Worm (Caenorhabditis elegans): Measurements from ENCODE around the gene H37A05.2.

DNA sequence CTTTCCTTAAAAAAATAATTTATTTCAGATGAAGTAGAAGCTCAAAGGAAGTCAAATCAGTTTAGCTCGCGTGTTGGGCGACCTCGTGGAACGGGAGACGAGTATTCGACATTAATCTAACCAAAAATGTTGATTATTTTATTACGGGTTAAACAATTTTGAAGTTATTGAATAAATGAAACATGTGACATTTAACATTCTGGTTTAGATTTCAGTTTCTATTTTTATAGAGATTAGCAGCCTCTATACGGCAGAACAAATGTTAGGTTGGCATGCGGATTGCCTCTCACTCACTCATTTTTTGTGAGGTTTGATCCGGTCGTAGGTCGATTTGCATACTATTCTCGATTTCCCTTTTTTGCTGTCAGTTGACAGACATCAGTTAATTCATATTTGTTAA is 49.6 kb downstream of the H37A05.2 start, which contains the start of gene F53F4.1:
- no peak for TF ChIP-seq ceh-82 (tag; optimal IDR thresholded peaks at IDR 0.05)
- no peak for TF ChIP-seq lin-13 (GFP tag; optimal IDR thresholded peaks at IDR 0.05)
- TF ChIP-seq ama-1 (optimal IDR thresholded peaks at IDR 0.05), result no peak
- no peak for TF ChIP-seq nhr-28 (tag; optimal IDR thresholded peaks at IDR 0.05)
- no peak for TF ChIP-seq zag-1 (tag; optimal IDR thresholded peaks at IDR 0.05)
- TF ChIP-seq ztf-11 (tag; optimal IDR thresholded peaks at IDR 0.05), result no peak
- TF ChIP-seq unc-30 (tag; optimal IDR thresholded peaks at IDR 0.05), result no peak
- TF ChIP-seq nhr-20 (tag; optimal IDR thresholded peaks at IDR 0.05), result no peak
